Fruit fly (Drosophila melanogaster) whole organism, embryonic: ENCODE measurements around the gene DZIP1.

Experiments used
- B-H2 ChIP-seq: fragments of 200-800 bp; sonication (Bioruptor generic); optimal IDR thresholded peaks from 2 replicates; lab custom pipeline; 2018; ENCODE audit warnings: missing biosample characterization, mild to moderate bottlenecking, missing genetic modification characterization
- Bgb ChIP-seq: fragments of 200-800 bp; sonication (Bioruptor generic); IDR thresholded peaks from 2 replicates; pipeline ENCODE4 v1.3.6; 2022; ENCODE audit warnings: missing biosample characterization, missing genetic modification characterization; ENCODE audit not compliant: partially characterized antibody
- CG10321 ChIP-seq: fragments of 200-800 bp; sonication (Bioruptor generic); IDR thresholded peaks from 2 replicates; pipeline ENCODE4 v1.3.6; 2022; ENCODE audit warnings: missing biosample characterization, missing genetic modification characterization
- CG11504 ChIP-seq: fragments of 200-800 bp; sonication (Bioruptor generic); optimal IDR thresholded peaks from 3 replicates; lab custom pipeline; 2019; ENCODE audit warnings: missing biosample characterization, mild to moderate bottlenecking, missing genetic modification characterization, moderate library complexity
- CG12659 ChIP-seq: fragments of 200-800 bp; sonication (Bioruptor generic); optimal IDR thresholded peaks from 3 replicates; lab custom pipeline; 2017; ENCODE audit warnings: mild to moderate bottlenecking, missing biosample characterization, missing genetic modification reagents, missing genetic modification characterization
- CG12744 ChIP-seq: fragments of 200-800 bp; sonication (Bioruptor generic); optimal IDR thresholded peaks from 2 replicates; lab custom pipeline; 2016; ENCODE audit warnings: missing biosample characterization, missing genetic modification characterization
- CG16813 ChIP-seq: fragments of 200-800 bp; sonication (Bioruptor generic); IDR thresholded peaks from 3 replicates; pipeline ENCODE4 v1.3.6; 2022; ENCODE audit warnings: missing biosample characterization, missing genetic modification characterization; ENCODE audit not compliant: partially characterized antibody
- CG17328 ChIP-seq: fragments of 200-800 bp; sonication (Bioruptor generic); IDR thresholded peaks from 2 replicates; pipeline ENCODE4 v1.3.6; 2022; ENCODE audit warnings: missing biosample characterization, missing genetic modification characterization
- CG2712 ChIP-seq: fragments of 200-800 bp; optimal IDR thresholded peaks from 3 replicates; lab custom pipeline; 2019; ENCODE audit warnings: missing biosample characterization, mild to moderate bottlenecking, missing genetic modification characterization, moderate library complexity
- CG32767 ChIP-seq: fragments of 200-800 bp; sonication (Bioruptor generic); IDR thresholded peaks from 2 replicates; pipeline ENCODE4 v1.3.6; 2022; ENCODE audit warnings: missing biosample characterization, missing genetic modification characterization
- CG4820 ChIP-seq: fragments of 200-800 bp; sonication (Bioruptor generic); optimal IDR thresholded peaks from 3 replicates; lab custom pipeline; 2016; ENCODE audit warnings: missing biosample characterization, missing genetic modification characterization
- CG6272 ChIP-seq: fragments of 200-800 bp; sonication (Bioruptor generic); IDR thresholded peaks from 2 replicates; pipeline ENCODE4 v1.3.6; 2022; ENCODE audit warnings: missing biosample characterization, missing genetic modification characterization
- CG8089 ChIP-seq: fragments of 200-800 bp; sonication (Bioruptor generic); optimal IDR thresholded peaks from 3 replicates; lab custom pipeline; 2016; ENCODE audit warnings: missing biosample characterization, missing genetic modification characterization
- CG8290 ChIP-seq, 3 experiments: fragments of 200-800 bp; sonication (Bioruptor generic); optimal IDR thresholded peaks; 2 replicates each; lab custom pipeline; 2016 to 2019; ENCODE audit warnings: missing biosample characterization in 3 of 3, missing genetic modification characterization in 3 of 3, mild to moderate bottlenecking in 2 of 3, moderate library complexity in 1 of 3
- CG8388 ChIP-seq: fragments of 200-800 bp; sonication (Bioruptor generic); optimal IDR thresholded peaks from 2 replicates; lab custom pipeline; 2019; ENCODE audit warnings: missing biosample characterization, mild to moderate bottlenecking, missing genetic modification characterization, moderate library complexity
- CG8765 ChIP-seq: fragments of 200-800 bp; sonication (Bioruptor generic); IDR thresholded peaks from 2 replicates; pipeline ENCODE4 v1.3.6; 2022; ENCODE audit warnings: missing biosample characterization, missing genetic modification characterization
- CG9817 ChIP-seq: fragments of 200-800 bp; sonication (Bioruptor generic); optimal IDR thresholded peaks from 2 replicates; lab custom pipeline; 2018; ENCODE audit warnings: missing biosample characterization, mild to moderate bottlenecking, missing genetic modification characterization, moderate library complexity
- Dad ChIP-seq: fragments of 200-800 bp; sonication (Bioruptor generic); optimal IDR thresholded peaks from 3 replicates; lab custom pipeline; 2016; ENCODE audit warnings: missing biosample characterization, missing genetic modification characterization
- Dfd ChIP-seq, 2 experiments: fragments of >200 bp; optimal IDR thresholded peaks; 2 replicates each; lab custom pipeline; 2017; ENCODE audit warnings: missing biosample characterization in 2 of 2, missing genetic modification characterization in 2 of 2
- Eip74EF ChIP-seq, 2 experiments: fragments of 200-800 bp in 1 of 2; fragments of >200 bp in 1 of 2; sonication (Bioruptor generic) in 1 of 2; optimal IDR thresholded peaks; 2 replicates each; lab custom pipeline; 2017 to 2019; ENCODE audit warnings: missing biosample characterization in 2 of 2, missing genetic modification characterization in 2 of 2, mild to moderate bottlenecking in 1 of 2, moderate library complexity in 1 of 2
- Fer3 ChIP-seq: fragments of 200-800 bp; sonication (Bioruptor generic); optimal IDR thresholded peaks from 2 replicates; lab custom pipeline; 2018; ENCODE audit warnings: missing biosample characterization, mild to moderate bottlenecking, missing genetic modification characterization, moderate library complexity
- H2.0 ChIP-seq: fragments of 200-800 bp; sonication (Bioruptor generic); IDR thresholded peaks from 2 replicates; pipeline ENCODE4 v1.3.6; 2022; ENCODE audit warnings: missing biosample characterization, missing genetic modification characterization
- Mad ChIP-seq: fragments of 200-800 bp; sonication (Bioruptor generic); optimal IDR thresholded peaks from 2 replicates; lab custom pipeline; 2016; ENCODE audit warnings: missing biosample characterization, missing genetic modification characterization
- Ptx1 ChIP-seq: fragments of 200-800 bp; sonication (Bioruptor generic); IDR thresholded peaks from 2 replicates; pipeline ENCODE4 v1.3.6; 2022; ENCODE audit warnings: missing biosample characterization, missing genetic modification characterization
- Stat92E ChIP-seq, 3 experiments: fragments of >200 bp in 2 of 3; fragments of 200-800 bp in 1 of 3; sonication (Bioruptor generic) in 1 of 3; optimal IDR thresholded peaks; 2 replicates each; lab custom pipeline; 2017 to 2019; ENCODE audit warnings: missing biosample characterization in 3 of 3, missing genetic modification characterization in 3 of 3, mild to moderate bottlenecking in 1 of 3, moderate library complexity in 1 of 3
- Usf ChIP-seq: fragments of 200-800 bp; sonication (Bioruptor generic); optimal IDR thresholded peaks from 2 replicates; lab custom pipeline; 2017; ENCODE audit warnings: missing genotype, missing biosample characterization, missing genetic modification characterization
- bigmax ChIP-seq: fragments of 200-800 bp; sonication (Bioruptor generic); optimal IDR thresholded peaks from 2 replicates; lab custom pipeline; 2018; ENCODE audit warnings: missing biosample characterization, mild to moderate bottlenecking, missing genetic modification characterization
- br ChIP-seq: fragments of >200 bp; optimal IDR thresholded peaks from 2 replicates; lab custom pipeline; 2017
- cas ChIP-seq: fragments of 200-800 bp; sonication (Bioruptor generic); IDR thresholded peaks from 2 replicates; pipeline ENCODE4 v1.3.6; 2022; ENCODE audit warnings: missing biosample characterization, missing genetic modification characterization
- chm ChIP-seq: fragments of 200-800 bp; sonication (Bioruptor generic); IDR thresholded peaks from 2 replicates; pipeline ENCODE4 v1.3.6; 2022; ENCODE audit warnings: missing biosample characterization, missing genetic modification characterization
- dpn ChIP-seq, 2 experiments: fragments of 200-800 bp; sonication (Bioruptor generic); optimal IDR thresholded peaks; 3 replicates each; lab custom pipeline; 2016; ENCODE audit warnings: missing biosample characterization in 2 of 2, missing genetic modification characterization in 2 of 2
- ems ChIP-seq: fragments of 200-800 bp; sonication (Bioruptor generic); optimal IDR thresholded peaks from 3 replicates; lab custom pipeline; 2016; ENCODE audit warnings: missing biosample characterization, missing genetic modification characterization
- en ChIP-seq: fragments of 200-800 bp; sonication (Bioruptor generic); optimal IDR thresholded peaks from 2 replicates; lab custom pipeline; 2016; ENCODE audit warnings: missing biosample characterization, missing genetic modification characterization
- fd102C ChIP-seq: fragments of 200-800 bp; sonication (Bioruptor generic); optimal IDR thresholded peaks from 2 replicates; lab custom pipeline; 2018; ENCODE audit warnings: missing biosample characterization, mild to moderate bottlenecking, missing genetic modification characterization, moderate library complexity
- gcm2 ChIP-seq: fragments of 200-800 bp; sonication (Bioruptor generic); optimal IDR thresholded peaks from 2 replicates; lab custom pipeline; 2016; ENCODE audit warnings: missing biosample characterization, missing genetic modification characterization
- h ChIP-seq: fragments of >200 bp; optimal IDR thresholded peaks from 2 replicates; lab custom pipeline; 2017
- hkb ChIP-seq, 2 experiments: fragments of 200-800 bp in 1 of 2; fragments of >200 bp in 1 of 2; sonication (Bioruptor generic) in 1 of 2; IDR thresholded peaks in 1 of 2; optimal IDR thresholded peaks in 1 of 2; 2 replicates each; pipeline versions ENCODE4 v1.3.6 to Lab custom; 2017 to 2022; ENCODE audit warnings: missing biosample characterization in 1 of 2, missing genetic modification characterization in 1 of 2
- kah ChIP-seq: fragments of 200-800 bp; sonication (Bioruptor generic); optimal IDR thresholded peaks from 2 replicates; lab custom pipeline; 2018; ENCODE audit warnings: missing biosample characterization, mild to moderate bottlenecking, missing genetic modification characterization
- kni ChIP-seq: fragments of 200-800 bp; sonication (Bioruptor generic); optimal IDR thresholded peaks from 3 replicates; lab custom pipeline; 2017; ENCODE audit warnings: mild to moderate bottlenecking, missing biosample characterization, missing genetic modification reagents, missing genetic modification characterization
- knrl ChIP-seq: fragments of 200-800 bp; sonication (Bioruptor generic); IDR thresholded peaks from 3 replicates; pipeline ENCODE4 v1.3.6; 2022; ENCODE audit warnings: missing biosample characterization, missing genetic modification characterization; ENCODE audit not compliant: partially characterized antibody
- mam ChIP-seq: fragments of 200-800 bp; sonication (Bioruptor generic); optimal IDR thresholded peaks from 3 replicates; lab custom pipeline; 2016; ENCODE audit warnings: missing biosample characterization, missing genetic modification characterization
- mld ChIP-seq: fragments of 200-800 bp; sonication (Bioruptor generic); IDR thresholded peaks from 3 replicates; pipeline ENCODE4 v1.3.6; 2022; ENCODE audit warnings: missing biosample characterization, missing genetic modification characterization; ENCODE audit not compliant: partially characterized antibody
- nerfin-1 ChIP-seq: fragments of 200-800 bp; sonication (Bioruptor generic); optimal IDR thresholded peaks from 3 replicates; lab custom pipeline; 2019; ENCODE audit warnings: missing biosample characterization, mild to moderate bottlenecking, missing genetic modification characterization, moderate library complexity
- org-1 ChIP-seq: fragments of 200-800 bp; sonication (Bioruptor generic); optimal IDR thresholded peaks from 2 replicates; lab custom pipeline; 2017; ENCODE audit warnings: missing biosample characterization, missing genetic modification characterization
- row ChIP-seq: fragments of 200-800 bp; sonication (Bioruptor generic); IDR thresholded peaks from 3 replicates; pipeline ENCODE4 v1.3.6; 2022; ENCODE audit warnings: missing biosample characterization, missing genetic modification characterization
- sens ChIP-seq: fragments of 200-800 bp; sonication (Bioruptor generic); peaks from one replicate; lab custom pipeline; 2016; ENCODE audit warnings: missing biosample characterization, missing genetic modification characterization
- sens-2 ChIP-seq: fragments of 200-800 bp; sonication (Bioruptor generic); IDR thresholded peaks from 2 replicates; pipeline ENCODE4 v1.3.6; 2022; ENCODE audit warnings: missing biosample characterization, missing genetic modification characterization
- sna ChIP-seq: fragments of 200-800 bp; sonication (Bioruptor generic); IDR thresholded peaks from 2 replicates; pipeline ENCODE4 v1.3.6; 2022; ENCODE audit warnings: missing biosample characterization, missing genetic modification characterization; ENCODE audit not compliant: partially characterized antibody
- ssp ChIP-seq: fragments of 200-800 bp; sonication (Bioruptor generic); IDR thresholded peaks from 2 replicates; pipeline ENCODE4 v1.3.6; 2022; ENCODE audit warnings: missing biosample characterization, missing genetic modification characterization
- zfh1 ChIP-seq: fragments of 200-800 bp; sonication (Bioruptor generic); IDR thresholded peaks from 3 replicates; pipeline ENCODE4 v1.3.6; 2022; ENCODE audit warnings: missing biosample characterization, missing genetic modification characterization

DZIP1 gene

DNA sequence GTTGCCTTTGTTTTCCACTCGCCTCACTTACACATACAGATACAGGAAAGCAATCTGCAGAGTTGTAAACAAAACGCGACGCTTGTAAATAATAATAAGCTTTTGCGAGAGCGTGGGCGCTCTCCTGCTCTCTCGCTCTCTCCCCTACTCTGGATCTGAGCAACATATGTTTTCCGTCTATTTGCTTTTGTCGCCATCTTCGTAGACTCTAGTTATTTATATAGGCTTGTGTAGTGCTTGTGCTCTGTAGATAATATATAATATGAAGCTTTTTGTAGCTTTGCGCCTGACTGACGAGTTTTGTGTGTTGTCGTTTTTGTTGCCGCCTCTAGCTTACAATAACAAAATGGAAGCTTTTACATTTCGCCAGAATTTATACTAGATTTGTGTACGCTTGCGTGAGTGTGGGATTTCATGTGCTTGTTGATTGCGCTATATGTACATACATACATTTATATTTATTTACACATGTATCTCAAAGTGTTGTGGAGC is 50.7 kb downstream of the DZIP1 start (continued):
- TF ChIP-seq hkb (optimal IDR thresholded peaks at IDR 0.05; lab: Kevin White, UChicago) (no peak), hkb (GFP tag; IDR thresholded peaks at IDR 0.05; lab: Robert Waterston, UW) (peak; percentile 71), sna (no peak), fd102C (no peak), dpn (GFP tag; optimal IDR thresholded peaks at IDR 0.05; lab: Kevin White, UChicago) (no peak), H2.0 (no peak), Dad (GFP tag; lab: Kevin White, UChicago) (peak; percentile 25), CG2712 (tag; lab: Kevin White, UChicago) (peak; percentile 47), CG4820 (GFP tag; lab: Kevin White, UChicago) (no peak), CG8290 (GFP tag; optimal IDR thresholded peaks at IDR 0.05; lab: Kevin White, UChicago) (peak; percentile 28), CG8290 (tag; optimal IDR thresholded peaks at IDR 0.05; lab: Kevin White, UChicago) (peak in 1 of 2 experiments; percentile 47), B-H2 (GFP tag; lab: Kevin White, UChicago) (peak; percentile 89), br (lab: Kevin White, UChicago) (no peak), knrl (GFP tag; lab: Robert Waterston, UW) (no peak), CG10321 (GFP tag; lab: Robert Waterston, UW) (no peak), CG8388 (no peak), CG11504 (peak; percentile 43), chm (GFP tag; lab: Robert Waterston, UW) (peak; percentile 91), Bgb (GFP tag; lab: Robert Waterston, UW) (no peak), h (lab: Kevin White, UChicago) (no peak), CG12659 (GFP tag; lab: Kevin White, UChicago) (peak; percentile 39), zfh1 (no peak), Dfd (GFP tag; optimal IDR thresholded peaks at IDR 0.05; lab: Kevin White, UChicago) (no peak), CG32767 (GFP tag; lab: Robert Waterston, UW) (peak; percentile 51; the same call in 1 of the 2 replicates), sens (GFP tag; lab: Kevin White, UChicago) (peak; percentile 91), cas (GFP tag; lab: Robert Waterston, UW) (0 out of 2 replicates have a peak, but pooled peaks have one; percentile 16), ems (GFP tag; lab: Kevin White, UChicago) (no peak), sens-2 (GFP tag; lab: Robert Waterston, UW) (no peak), org-1 (GFP tag; lab: Kevin White, UChicago) (peak; percentile 39), gcm2 (peak; percentile 62), en (GFP tag; lab: Kevin White, UChicago) (no peak), ssp (no peak), mam (no peak), CG9817 (tag; lab: Kevin White, UChicago) (no peak), mld (GFP tag; lab: Robert Waterston, UW) (no peak), kni (GFP tag; lab: Kevin White, UChicago) (peak; percentile 88), Fer3 (tag; lab: Kevin White, UChicago) (peak; percentile 28), nerfin-1 (tag; lab: Kevin White, UChicago) (peak; percentile 69), CG8765 (GFP tag; lab: Robert Waterston, UW) (no peak), CG17328 (GFP tag; lab: Robert Waterston, UW) (peak; percentile 33; the same call in 1 of the 2 replicates), Stat92E (GFP tag; optimal IDR thresholded peaks at IDR 0.05; lab: Kevin White, UChicago) (peak in 1 of 3 experiments; percentile 56), bigmax (GFP tag; lab: Kevin White, UChicago) (no peak), CG8089 (GFP tag; lab: Kevin White, UChicago) (no peak), Eip74EF (GFP tag; optimal IDR thresholded peaks at IDR 0.05; lab: Kevin White, UChicago) (peak in 1 of 2 experiments; percentile 85), CG12744 (GFP tag; lab: Kevin White, UChicago) (peak; percentile 19), Usf (GFP tag; lab: Kevin White, UChicago) (no peak), Mad (peak; percentile 26), Ptx1 (GFP tag; lab: Robert Waterston, UW) (no peak), row (peak; percentile 27; the same call in 1 of the 3 replicates), CG6272 (GFP tag; lab: Robert Waterston, UW) (no peak), kah (GFP tag; lab: Kevin White, UChicago) (peak; percentile 58), CG16813 (GFP tag; lab: Robert Waterston, UW) (no peak)
